Worm (Caenorhabditis elegans): Measurements from ENCODE around the gene csn-4.

- TF ChIP-seq flt-1 (GFP tag; IDR thresholded peaks at IDR 0.05): no peak
- TF ChIP-seq ama-1 (optimal IDR thresholded peaks at IDR 0.05): no peak
- TF ChIP-seq pes-1 (GFP tag; IDR thresholded peaks at IDR 0.05): no peak
- TF ChIP-seq B0310.2 (tag; optimal IDR thresholded peaks at IDR 0.05): no peak
- no peak for TF ChIP-seq hnd-1 (tag; optimal IDR thresholded peaks at IDR 0.05)
- TF ChIP-seq hmbx-1 (tag; optimal IDR thresholded peaks at IDR 0.05): no peak
- no peak for TF ChIP-seq sea-1 (GFP tag; conservative IDR thresholded peaks at IDR 0.05)
- no peak for TF ChIP-seq aly-1 (tag; optimal IDR thresholded peaks at IDR 0.05)
- TF ChIP-seq tra-4 (tag; optimal IDR thresholded peaks at IDR 0.05): no peak
Measured at ce11 chrIV:1068730-1069244, 18.0 kb downstream of the csn-4 start.
